Fruit fly (Drosophila melanogaster): ENCODE measurements around the gene CG31287.

- TF ChIP-seq CTCF (optimal IDR thresholded peaks at IDR 0.05) (peak in 1 of 2 experiments; percentile 2), CG8478 (optimal IDR thresholded peaks at IDR 0.05) (no peak)
These were observed 38.1 kb downstream of the CG31287 start for dm6 chr3R:16241102-16241779.
